Worm (Caenorhabditis elegans) whole organism, L4 larva: ENCODE results near the gene nhr-127.

Experiments used
- Y105C5A.15 ChIP-seq: fragments of 200-800 bp; sonication (Bioruptor generic); IDR thresholded peaks from 2 replicates; pipeline ENCODE4 v1.3.6; 2022; ENCODE audit warnings: missing genetic modification characterization, missing compliant biosample characterization
- ces-1 ChIP-seq: fragments of 150-350 bp; sonication (generic microtip); optimal IDR thresholded peaks from 4 replicates; lab custom pipeline; 2014; ENCODE audit warnings: missing biosample characterization, missing genetic modification reagents, missing genetic modification characterization
- lin-39 ChIP-seq: fragments of 150-350 bp; optimal IDR thresholded peaks from 2 replicates; lab custom pipeline; 2014; ENCODE audit warnings: missing biosample characterization, missing genetic modification reagents, missing genetic modification characterization
- nhr-77 ChIP-seq: fragments of 150-350 bp; optimal IDR thresholded peaks from 2 replicates; lab custom pipeline; 2014; ENCODE audit warnings: missing biosample characterization, missing genetic modification characterization
- pha-4 ChIP-seq, 2 experiments: fragments of 150-350 bp in 1 of 2; fragments of 200-800 bp in 1 of 2; sonication (Bioruptor generic) in 1 of 2; IDR thresholded peaks in 1 of 2; optimal IDR thresholded peaks in 1 of 2; 2 replicates each; pipeline versions ENCODE4 v1.3.6 to Lab custom; 2014 to 2022; ENCODE audit warnings: missing genetic modification characterization in 2 of 2, missing genetic modification reagents in 2 of 2, missing biosample characterization in 1 of 2, missing compliant biosample characterization in 1 of 2
- pqm-1 ChIP-seq: sonication (generic microtip); optimal IDR thresholded peaks from 2 replicates; lab custom pipeline; 2017; ENCODE audit warnings: missing biosample characterization, missing genetic modification characterization

DNA sequence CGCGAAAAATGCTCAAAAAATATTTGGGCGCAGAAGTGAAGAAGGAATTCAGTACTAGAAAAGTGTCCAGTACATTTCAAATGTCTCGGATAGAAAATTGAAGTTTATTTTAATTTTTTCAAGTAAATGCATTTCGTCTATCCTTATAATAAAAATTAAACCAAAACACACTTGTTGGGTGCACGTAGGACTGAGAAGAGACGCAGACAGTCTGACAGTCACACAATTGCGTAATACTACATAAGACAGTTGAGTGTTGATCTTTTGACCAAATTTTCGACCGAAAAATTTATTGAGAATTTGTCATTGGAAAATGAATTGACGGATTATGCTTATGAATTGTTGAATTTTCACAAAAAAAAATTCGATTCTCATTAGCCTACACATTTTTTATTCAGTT is 49.7 kb downstream of the nhr-127 start, which contains the start of gene oac-7:
- TF ChIP-seq pqm-1 (tag; lab: Kevin White, UChicago) (no peak), pha-4 (GFP tag; IDR thresholded peaks at IDR 0.05; lab: Robert Waterston, UW) (no peak), pha-4 (tag; optimal IDR thresholded peaks at IDR 0.05; lab: Kevin White, UChicago) (no peak), ces-1 (GFP tag; lab: Kevin White, UChicago) (no peak), nhr-77 (tag; lab: Kevin White, UChicago) (no peak), lin-39 (tag; lab: Kevin White, UChicago) (no peak), Y105C5A.15 (GFP tag; lab: Robert Waterston, UW) (no peak)
